Fruit fly (Drosophila melanogaster) whole organism, embryonic: ENCODE results near the gene CG4645.

Source experiments
- Abd-B ChIP-seq: fragments of 200-800 bp; sonication (Bioruptor generic); optimal IDR thresholded peaks from 2 replicates; lab custom pipeline; 2018; ENCODE audit warnings: missing biosample characterization, mild to moderate bottlenecking, missing genetic modification characterization, moderate library complexity
- Adf1 ChIP-seq: fragments of 200-800 bp; sonication (Bioruptor generic); IDR thresholded peaks from 2 replicates; pipeline ENCODE4 v1.3.6; 2022; ENCODE audit warnings: missing biosample characterization, missing genetic modification characterization
- C15 ChIP-seq: fragments of 200-800 bp; sonication (Bioruptor generic); IDR thresholded peaks from 3 replicates; pipeline ENCODE4 v1.3.6; 2022; ENCODE audit warnings: missing biosample characterization, missing genetic modification characterization
- CG10654 ChIP-seq: fragments of 200-800 bp; sonication (Bioruptor generic); optimal IDR thresholded peaks from 2 replicates; lab custom pipeline; 2016; ENCODE audit warnings: missing biosample characterization, missing genetic modification characterization
- CG11696 ChIP-seq: fragments of 200-800 bp; sonication (Bioruptor generic); IDR thresholded peaks from 2 replicates; pipeline ENCODE4 v1.3.6; 2022; ENCODE audit warnings: missing biosample characterization, missing genetic modification characterization
- CG12236 ChIP-seq: fragments of 200-800 bp; sonication (Bioruptor generic); optimal IDR thresholded peaks from 2 replicates; lab custom pipeline; 2016; ENCODE audit warnings: missing biosample characterization, missing genetic modification characterization
- CG12769 ChIP-seq: fragments of 200-800 bp; sonication (Bioruptor generic); optimal IDR thresholded peaks from 2 replicates; lab custom pipeline; 2019; ENCODE audit warnings: missing biosample characterization, mild to moderate bottlenecking, missing genetic modification characterization, moderate library complexity
- CG1603 ChIP-seq: fragments of 200-800 bp; sonication (Bioruptor generic); optimal IDR thresholded peaks from 2 replicates; lab custom pipeline; 2019; ENCODE audit warnings: missing biosample characterization, mild to moderate bottlenecking, missing genetic modification characterization, moderate library complexity
- CG17568 ChIP-seq: fragments of 200-800 bp; sonication (Bioruptor generic); optimal IDR thresholded peaks from 2 replicates; lab custom pipeline; 2018; ENCODE audit warnings: missing biosample characterization, mild to moderate bottlenecking, missing genetic modification characterization, moderate library complexity
- CG17912 ChIP-seq: fragments of 200-800 bp; sonication (Bioruptor generic); optimal IDR thresholded peaks from 2 replicates; lab custom pipeline; 2018; ENCODE audit warnings: missing biosample characterization, mild to moderate bottlenecking, missing genetic modification characterization
- CG18476 ChIP-seq: fragments of 200-800 bp; sonication (Bioruptor generic); optimal IDR thresholded peaks from 2 replicates; lab custom pipeline; 2016; ENCODE audit warnings: missing biosample characterization, mild to moderate bottlenecking, missing genetic modification characterization
- CG2120 ChIP-seq: fragments of 200-800 bp; sonication (Bioruptor generic); optimal IDR thresholded peaks from 3 replicates; lab custom pipeline; 2016; ENCODE audit warnings: missing biosample characterization, missing genetic modification characterization
- CG4707 ChIP-seq: fragments of 200-800 bp; sonication (Bioruptor generic); optimal IDR thresholded peaks from 2 replicates; lab custom pipeline; 2018; ENCODE audit warnings: missing biosample characterization, mild to moderate bottlenecking, missing genetic modification characterization, moderate library complexity
- CG5953 ChIP-seq: fragments of 200-800 bp; sonication (Bioruptor generic); IDR thresholded peaks from 2 replicates; pipeline ENCODE4 v1.3.6; 2022; ENCODE audit warnings: missing biosample characterization, missing genetic modification characterization
- CG6683 ChIP-seq: fragments of 200-800 bp; sonication (Bioruptor generic); optimal IDR thresholded peaks from 2 replicates; lab custom pipeline; 2017; ENCODE audit warnings: missing biosample characterization, mild to moderate bottlenecking, missing genetic modification characterization, missing genetic modification reagents
- CG7357 ChIP-seq: fragments of 200-800 bp; sonication (Bioruptor generic); IDR thresholded peaks from 3 replicates; pipeline ENCODE4 v1.3.6; 2022; ENCODE audit warnings: missing biosample characterization, missing genetic modification characterization
- CG8944 ChIP-seq: fragments of 200-800 bp; sonication (Bioruptor generic); optimal IDR thresholded peaks from 3 replicates; lab custom pipeline; 2016; ENCODE audit warnings: missing biosample characterization, missing genetic modification characterization
- Chrac-16 ChIP-seq: fragments of 200-800 bp; sonication (Bioruptor generic); optimal IDR thresholded peaks from 3 replicates; lab custom pipeline; 2016; ENCODE audit warnings: missing biosample characterization, missing genetic modification characterization
- Dek ChIP-seq: fragments of 200-800 bp; sonication (Bioruptor generic); optimal IDR thresholded peaks from 3 replicates; lab custom pipeline; 2019; ENCODE audit warnings: missing biosample characterization, mild to moderate bottlenecking, missing genetic modification characterization, moderate library complexity
- Dll ChIP-seq: fragments of 200-800 bp; sonication (Bioruptor generic); IDR thresholded peaks from 4 replicates; pipeline ENCODE4 v1.3.6; 2022; ENCODE audit warnings: missing biosample characterization, missing genetic modification characterization; ENCODE audit not compliant: partially characterized antibody
- E2f1 ChIP-seq: fragments of 200-800 bp; sonication (Bioruptor generic); IDR thresholded peaks from 2 replicates; pipeline ENCODE4 v1.3.6; 2022; ENCODE audit warnings: missing biosample characterization, missing genetic modification characterization
- Eip74EF ChIP-seq, 2 experiments: fragments of 200-800 bp in 1 of 2; fragments of >200 bp in 1 of 2; sonication (Bioruptor generic) in 1 of 2; optimal IDR thresholded peaks; 2 replicates each; lab custom pipeline; 2017 to 2019; ENCODE audit warnings: missing biosample characterization in 2 of 2, missing genetic modification characterization in 2 of 2, mild to moderate bottlenecking in 1 of 2, moderate library complexity in 1 of 2
- Ets65A ChIP-seq: fragments of 200-800 bp; sonication (Bioruptor generic); peaks from one replicate; lab custom pipeline; 2016; ENCODE audit warnings: missing biosample characterization, missing genetic modification characterization
- HLH3B ChIP-seq: fragments of 200-800 bp; sonication (Bioruptor generic); IDR thresholded peaks from 2 replicates; pipeline ENCODE4 v1.3.6; 2022; ENCODE audit warnings: missing biosample characterization, missing genetic modification characterization
- HLHmδ ChIP-seq: fragments of 200-800 bp; sonication (Bioruptor generic); optimal IDR thresholded peaks from 2 replicates; lab custom pipeline; 2018; ENCODE audit warnings: missing biosample characterization, mild to moderate bottlenecking, missing genetic modification characterization, moderate library complexity
- HmgD ChIP-seq: fragments of 200-800 bp; sonication (Bioruptor generic); optimal IDR thresholded peaks from 3 replicates; lab custom pipeline; 2016; ENCODE audit warnings: missing biosample characterization, missing genetic modification characterization
- Hmx ChIP-seq: fragments of 200-800 bp; sonication (Bioruptor generic); optimal IDR thresholded peaks from 2 replicates; lab custom pipeline; 2016; ENCODE audit warnings: missing biosample characterization, missing genetic modification characterization
- Hr78 ChIP-seq, 2 experiments: fragments of 200-800 bp in 1 of 2; fragments of >200 bp in 1 of 2; sonication (Bioruptor generic) in 1 of 2; optimal IDR thresholded peaks; 2 replicates each; lab custom pipeline; 2017 to 2019; ENCODE audit warnings: missing biosample characterization in 2 of 2, missing genetic modification characterization in 2 of 2, mild to moderate bottlenecking in 1 of 2, moderate library complexity in 1 of 2
- Max ChIP-seq: fragments of 200-800 bp; sonication (Bioruptor generic); optimal IDR thresholded peaks from 2 replicates; lab custom pipeline; 2016; ENCODE audit warnings: missing biosample characterization, mild to moderate bottlenecking, missing genetic modification characterization
- NC2β ChIP-seq: fragments of 200-800 bp; sonication (Bioruptor generic); optimal IDR thresholded peaks from 2 replicates; lab custom pipeline; 2016; ENCODE audit warnings: missing biosample characterization, missing genetic modification characterization
- NFAT ChIP-seq: fragments of 200-800 bp; sonication (Bioruptor generic); IDR thresholded peaks from 2 replicates; pipeline ENCODE4 v1.3.6; 2022; ENCODE audit warnings: missing biosample characterization, missing genetic modification characterization
- Ptx1 ChIP-seq: fragments of 200-800 bp; sonication (Bioruptor generic); IDR thresholded peaks from 2 replicates; pipeline ENCODE4 v1.3.6; 2022; ENCODE audit warnings: missing biosample characterization, missing genetic modification characterization
- Six4 ChIP-seq: fragments of 200-800 bp; sonication (Bioruptor generic); optimal IDR thresholded peaks from 2 replicates; lab custom pipeline; 2016; ENCODE audit warnings: missing biosample characterization, missing genetic modification characterization
- ase ChIP-seq: fragments of 200-800 bp; sonication (Bioruptor generic); IDR thresholded peaks from 3 replicates; pipeline ENCODE4 v1.3.6; 2022; ENCODE audit warnings: missing biosample characterization, missing genetic modification characterization
- btn ChIP-seq: fragments of 200-800 bp; sonication (Bioruptor generic); optimal IDR thresholded peaks from 2 replicates; lab custom pipeline; 2016; ENCODE audit warnings: missing biosample characterization, missing genetic modification characterization
- ems ChIP-seq: fragments of 200-800 bp; sonication (Bioruptor generic); optimal IDR thresholded peaks from 3 replicates; lab custom pipeline; 2016; ENCODE audit warnings: missing biosample characterization, missing genetic modification characterization
- ham ChIP-seq: fragments of 200-800 bp; sonication (Bioruptor generic); IDR thresholded peaks from 2 replicates; pipeline ENCODE4 v1.3.6; 2022; ENCODE audit warnings: missing biosample characterization, missing genetic modification characterization
- hth ChIP-seq: fragments of >200 bp; optimal IDR thresholded peaks from 2 replicates; lab custom pipeline; 2017; ENCODE audit warnings: inconsistent platforms
- jing ChIP-seq: fragments of 200-800 bp; sonication (Bioruptor generic); optimal IDR thresholded peaks from 2 replicates; lab custom pipeline; 2018; ENCODE audit warnings: missing biosample characterization, mild to moderate bottlenecking, missing genetic modification characterization
- klu ChIP-seq: fragments of 200-800 bp; sonication (Bioruptor generic); IDR thresholded peaks from 2 replicates; pipeline ENCODE4 v1.3.6; 2022; ENCODE audit warnings: missing biosample characterization, missing genetic modification characterization
- lab ChIP-seq: fragments of 200-800 bp; sonication (Bioruptor generic); optimal IDR thresholded peaks from 3 replicates; lab custom pipeline; 2017; ENCODE audit warnings: missing biosample characterization, missing genetic modification characterization, mild to moderate bottlenecking, moderate library complexity, missing genetic modification reagents
- nerfin-1 ChIP-seq: fragments of 200-800 bp; sonication (Bioruptor generic); optimal IDR thresholded peaks from 3 replicates; lab custom pipeline; 2019; ENCODE audit warnings: missing biosample characterization, mild to moderate bottlenecking, missing genetic modification characterization, moderate library complexity
- onecut ChIP-seq: fragments of 200-800 bp; sonication (Bioruptor generic); IDR thresholded peaks from 2 replicates; pipeline ENCODE4 v1.3.6; 2022; ENCODE audit warnings: missing biosample characterization, missing genetic modification characterization
- ro ChIP-seq: fragments of 200-800 bp; sonication (Bioruptor generic); IDR thresholded peaks from 2 replicates; pipeline ENCODE4 v1.3.6; 2022; ENCODE audit warnings: missing biosample characterization, missing genetic modification characterization
- sisA ChIP-seq: fragments of 200-800 bp; sonication (Bioruptor generic); IDR thresholded peaks from 2 replicates; pipeline ENCODE4 v1.3.6; 2022; ENCODE audit warnings: missing biosample characterization, missing genetic modification characterization
- sqz ChIP-seq: fragments of 200-800 bp; sonication (Bioruptor generic); optimal IDR thresholded peaks from 3 replicates; lab custom pipeline; 2018; ENCODE audit warnings: missing biosample characterization, mild to moderate bottlenecking, missing genetic modification characterization
- tin ChIP-seq: fragments of 200-800 bp; sonication (Bioruptor generic); optimal IDR thresholded peaks from 3 replicates; lab custom pipeline; 2016; ENCODE audit warnings: missing biosample characterization, missing genetic modification characterization

CG4645 gene

dm6 chrX:12937825-12938520 lies 28.2 kb downstream of the CG4645 start (continued):
- TF ChIP-seq CG12236 (GFP tag; lab: Kevin White, UChicago) (no peak), nerfin-1 (tag; lab: Kevin White, UChicago) (peak; percentile 72), ems (no peak), Chrac-16 (no peak), Hr78 (GFP tag; optimal IDR thresholded peaks at IDR 0.05; lab: Kevin White, UChicago) (no peak), lab (GFP tag; lab: Kevin White, UChicago) (peak; percentile 67), C15 (GFP tag; lab: Robert Waterston, UW) (no peak), Dll (GFP tag; lab: Robert Waterston, UW) (no peak), sisA (GFP tag; lab: Robert Waterston, UW) (no peak; the same call in 1 of the 2 replicates), hth (lab: Kevin White, UChicago) (no peak), Dek (tag; lab: Kevin White, UChicago) (peak; percentile 28), CG1603 (no peak), Hmx (GFP tag; lab: Kevin White, UChicago) (no peak), HLH3B (GFP tag; lab: Robert Waterston, UW) (0 out of 2 replicates have a peak, but pooled peaks have one; percentile 14), HLHmδ (GFP tag; lab: Kevin White, UChicago) (no peak), E2f1 (GFP tag; lab: Robert Waterston, UW) (peak; percentile 47), btn (no peak), CG17568 (GFP tag; lab: Kevin White, UChicago) (no peak), Adf1 (GFP tag; lab: Robert Waterston, UW) (no peak), CG2120 (peak; percentile 36), NC2β (GFP tag; lab: Kevin White, UChicago) (no peak), CG7357 (GFP tag; lab: Robert Waterston, UW) (peak; percentile 40; the same call in 1 of the 3 replicates), Eip74EF (GFP tag; optimal IDR thresholded peaks at IDR 0.05; lab: Kevin White, UChicago) (peak in 1 of 2 experiments; percentile 12), CG17912 (no peak), sqz (GFP tag; lab: Kevin White, UChicago) (peak; percentile 39), Six4 (no peak), Ptx1 (no peak; the same call in 1 of the 2 replicates), CG11696 (GFP tag; lab: Robert Waterston, UW) (no peak), CG6683 (GFP tag; lab: Kevin White, UChicago) (peak; percentile 1), HmgD (GFP tag; lab: Kevin White, UChicago) (no peak), ro (no peak), CG12769 (tag; lab: Kevin White, UChicago) (no peak)

dm6 chrX:12939021-12939420 lies 29.3 kb downstream of the CG4645 start:
- no peak for TF ChIP-seq NFAT
- TF ChIP-seq Abd-B (GFP tag; lab: Kevin White, UChicago), result no peak
- peak; percentile 58 for TF ChIP-seq Ets65A (GFP tag; lab: Kevin White, UChicago)
- TF ChIP-seq CG5953 (GFP tag; lab: Robert Waterston, UW), result no peak
- peak; percentile 49; the same call in 1 of the 2 replicates for TF ChIP-seq onecut (GFP tag; lab: Robert Waterston, UW)
- no peak for TF ChIP-seq ase (GFP tag; lab: Robert Waterston, UW)
- TF ChIP-seq Max, result no peak
- TF ChIP-seq CG10654, result no peak
- no peak for TF ChIP-seq jing (GFP tag; lab: Kevin White, UChicago)
- TF ChIP-seq ham (GFP tag; lab: Robert Waterston, UW), result no peak
- no peak for TF ChIP-seq klu (GFP tag; lab: Robert Waterston, UW)
- no peak for TF ChIP-seq CG8944 (GFP tag; lab: Kevin White, UChicago)
- no peak for TF ChIP-seq CG4707
- TF ChIP-seq CG18476 (GFP tag; lab: Kevin White, UChicago), result peak; percentile 66
- TF ChIP-seq lab (GFP tag; lab: Kevin White, UChicago), result no peak
- TF ChIP-seq tin (GFP tag; lab: Kevin White, UChicago), result no peak
